Worm (Caenorhabditis elegans) whole organism, mixed stage, embryonic: ENCODE data around the gene F26D11.12.

ENCODE experiments used
- bed-3 ChIP-seq: fragments of 200-800 bp; sonication (Bioruptor generic); optimal IDR thresholded peaks from 3 replicates; lab custom pipeline; 2018; ENCODE audit warnings: mild to moderate bottlenecking, missing genetic modification characterization, moderate library complexity, missing compliant biosample characterization
- blmp-1 ChIP-seq: fragments of 150-350 bp; optimal IDR thresholded peaks from 2 replicates; lab custom pipeline; 2014; ENCODE audit warnings: missing biosample characterization, missing genetic modification characterization
- ceh-39 ChIP-seq: fragments of 150-350 bp; optimal IDR thresholded peaks from 2 replicates; lab custom pipeline; 2014; ENCODE audit warnings: missing biosample characterization, missing genetic modification characterization
- ceh-43 ChIP-seq: fragments of 200-800 bp; sonication (Bioruptor generic); optimal IDR thresholded peaks from 2 replicates; lab custom pipeline; 2018; ENCODE audit warnings: mild to moderate bottlenecking, missing genetic modification characterization, moderate library complexity, missing compliant biosample characterization
- ceh-83 ChIP-seq: fragments of 200-800 bp; sonication (Bioruptor generic); optimal IDR thresholded peaks from 2 replicates; lab custom pipeline; 2018; ENCODE audit warnings: mild to moderate bottlenecking, missing genetic modification characterization, missing compliant biosample characterization
- ces-1 ChIP-seq: fragments of 150-350 bp; optimal IDR thresholded peaks from 2 replicates; lab custom pipeline; 2014; ENCODE audit warnings: missing biosample characterization, missing genetic modification reagents, missing genetic modification characterization
- cnd-1 ChIP-seq: fragments of 200-800 bp; sonication (Bioruptor generic); optimal IDR thresholded peaks from 2 replicates; lab custom pipeline; 2018; ENCODE audit warnings: mild to moderate bottlenecking, missing genetic modification characterization, missing compliant biosample characterization
- drap-1 ChIP-seq: fragments of 200-800 bp; sonication (Bioruptor generic); optimal IDR thresholded peaks from 3 replicates; lab custom pipeline; 2018; ENCODE audit warnings: mild to moderate bottlenecking, missing genetic modification characterization, missing compliant biosample characterization
- elt-1 ChIP-seq: sonication (generic microtip); optimal IDR thresholded peaks from 2 replicates; lab custom pipeline; 2017; ENCODE audit warnings: missing genetic modification characterization, mild to moderate bottlenecking, missing compliant biosample characterization, antibody characterized with exemption, moderate library complexity, borderline replicate concordance; ENCODE audit not compliant: insufficient read depth
- elt-3 ChIP-seq: fragments of 150-350 bp; optimal IDR thresholded peaks from 2 replicates; lab custom pipeline; 2014; ENCODE audit warnings: missing biosample characterization, missing genetic modification characterization
- flh-1 ChIP-seq: fragments of 200-800 bp; sonication (Bioruptor generic); optimal IDR thresholded peaks from 2 replicates; lab custom pipeline; 2018; ENCODE audit warnings: mild to moderate bottlenecking, missing genetic modification characterization, moderate library complexity, missing compliant biosample characterization
- ham-2 ChIP-seq: fragments of 200-800 bp; sonication (Bioruptor generic); optimal IDR thresholded peaks from 2 replicates; lab custom pipeline; 2018; ENCODE audit warnings: mild to moderate bottlenecking, missing genetic modification characterization, missing compliant biosample characterization
- hlh-1 ChIP-seq: fragments of 150-350 bp; optimal IDR thresholded peaks from 2 replicates; lab custom pipeline; 2014; ENCODE audit warnings: missing biosample characterization, missing genetic modification reagents, missing genetic modification characterization
- lin-13 ChIP-seq: fragments of 150-350 bp; optimal IDR thresholded peaks from 2 replicates; lab custom pipeline; 2014; ENCODE audit warnings: missing biosample characterization, missing genetic modification characterization
- lsy-2 ChIP-seq: fragments of 150-350 bp; optimal IDR thresholded peaks from 2 replicates; lab custom pipeline; 2014; ENCODE audit warnings: missing biosample characterization, missing genetic modification characterization
- mab-5 ChIP-seq: fragments of 150-350 bp; optimal IDR thresholded peaks from 2 replicates; lab custom pipeline; 2014; ENCODE audit warnings: missing biosample characterization, missing genetic modification characterization
- mep-1 ChIP-seq: fragments of 150-350 bp; optimal IDR thresholded peaks from 2 replicates; lab custom pipeline; 2017; ENCODE audit warnings: missing biosample characterization, missing genetic modification reagents, missing genetic modification characterization, inconsistent platforms
- mls-2 ChIP-seq: sonication (generic microtip); optimal IDR thresholded peaks from 2 replicates; lab custom pipeline; 2016; ENCODE audit warnings: mild to moderate bottlenecking, missing genetic modification characterization, moderate library complexity, missing compliant biosample characterization
- nhr-2 ChIP-seq: fragments of 150-350 bp; optimal IDR thresholded peaks from 2 replicates; lab custom pipeline; 2014; ENCODE audit warnings: missing biosample characterization, missing genetic modification characterization
- nhr-237 ChIP-seq: fragments of 150-350 bp; optimal IDR thresholded peaks from 2 replicates; lab custom pipeline; 2014; ENCODE audit warnings: missing biosample characterization, missing genetic modification characterization
- nhr-28 ChIP-seq: fragments of 150-350 bp; optimal IDR thresholded peaks from 2 replicates; lab custom pipeline; 2014; ENCODE audit warnings: missing biosample characterization, missing genetic modification characterization
- pha-4 ChIP-seq: fragments of 150-350 bp; optimal IDR thresholded peaks from 2 replicates; lab custom pipeline; 2018; ENCODE audit warnings: missing biosample characterization, missing genetic modification reagents, missing genetic modification characterization
- sem-2 ChIP-seq: fragments of 200-800 bp; sonication (Bioruptor generic); optimal IDR thresholded peaks from 2 replicates; lab custom pipeline; 2018; ENCODE audit warnings: mild to moderate bottlenecking, missing genetic modification characterization, missing compliant biosample characterization
- snpc-4 ChIP-seq: fragments of 150-350 bp; optimal IDR thresholded peaks from 2 replicates; lab custom pipeline; 2014; ENCODE audit warnings: missing biosample characterization, missing genetic modification characterization
- sptf-1 ChIP-seq: sonication (generic microtip); optimal IDR thresholded peaks from 2 replicates; lab custom pipeline; 2017; ENCODE audit warnings: mild to moderate bottlenecking, missing genetic modification characterization, moderate library complexity, missing compliant biosample characterization
- tbx-8 ChIP-seq: fragments of 200-800 bp; sonication (Bioruptor generic); optimal IDR thresholded peaks from 2 replicates; lab custom pipeline; 2018; ENCODE audit warnings: mild to moderate bottlenecking, missing genetic modification characterization, moderate library complexity, missing compliant biosample characterization
- unc-120 ChIP-seq: sonication (generic microtip); optimal IDR thresholded peaks from 2 replicates; lab custom pipeline; 2017; ENCODE audit warnings: missing genetic modification characterization, missing compliant biosample characterization; ENCODE audit not compliant: poor library complexity, severe bottlenecking
- unc-39 ChIP-seq: fragments of 150-350 bp; optimal IDR thresholded peaks from 2 replicates; lab custom pipeline; 2014; ENCODE audit warnings: missing biosample characterization, missing genetic modification characterization
- unc-62 ChIP-seq: fragments of 150-350 bp; optimal IDR thresholded peaks from 2 replicates; lab custom pipeline; 2014; ENCODE audit warnings: missing biosample characterization, missing genetic modification reagents, missing genetic modification characterization
- zip-8 ChIP-seq: fragments of 150-350 bp; optimal IDR thresholded peaks from 2 replicates; lab custom pipeline; 2014; ENCODE audit warnings: missing biosample characterization, missing genetic modification characterization
- ztf-11 ChIP-seq: fragments of 150-350 bp; optimal IDR thresholded peaks from 2 replicates; lab custom pipeline; 2014; ENCODE audit warnings: missing biosample characterization, missing genetic modification characterization

The F26D11.12 gene

DNA sequence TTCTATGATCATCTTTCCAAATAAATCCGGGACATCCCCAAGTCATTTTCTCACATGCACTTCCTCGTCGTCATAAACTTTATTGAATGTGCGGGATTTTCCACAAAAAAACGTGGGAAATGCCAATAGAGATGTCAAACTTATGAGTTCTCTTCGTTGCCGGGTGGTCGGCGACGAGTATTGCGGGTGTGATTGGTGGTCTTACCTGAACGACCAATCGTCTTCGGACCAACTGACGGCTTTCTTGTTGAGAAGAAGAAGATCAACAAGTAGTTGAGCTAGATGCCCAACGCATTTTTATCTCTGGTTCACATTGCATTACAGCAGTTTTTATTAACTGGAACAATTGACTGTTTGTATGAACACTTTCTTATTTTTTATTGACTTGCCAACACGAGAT lies 40.1 kb upstream of the F26D11.12 start:
- TF ChIP-seq blmp-1 (tag; lab: Kevin White, UChicago), result no peak
- TF ChIP-seq mep-1 (tag; lab: Kevin White, UChicago), result no peak
- no peak for TF ChIP-seq bed-3 (GFP tag; lab: Kevin White, UChicago)
- peak; percentile 53 for TF ChIP-seq hlh-1 (tag; lab: Kevin White, UChicago)
- TF ChIP-seq zip-8 (tag; lab: Kevin White, UChicago), result no peak

DNA sequence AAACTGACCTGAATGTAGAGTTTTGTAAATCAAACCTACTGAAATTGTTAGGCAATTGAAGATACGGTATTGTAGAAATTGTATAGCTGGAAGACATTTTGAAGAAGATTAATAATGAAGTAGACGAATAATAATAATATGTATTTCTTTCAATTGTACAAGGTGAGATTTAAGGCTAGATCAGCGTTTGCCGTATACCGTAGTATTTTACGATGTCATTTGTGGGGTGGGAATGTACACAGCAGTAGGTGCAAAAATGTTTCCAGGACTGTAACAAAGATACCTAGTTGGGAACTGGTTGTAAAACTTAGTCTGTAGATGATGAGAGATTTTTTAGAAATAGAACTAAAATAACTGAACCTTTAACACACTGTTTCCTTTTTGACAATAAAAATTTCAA lies 39.5 kb upstream of the F26D11.12 start, which contains the start of gene ceh-76:
Gene ceh-76, minus strand, starts transcription at position 101 of the 400 bp plus-strand sequence.
- no peak for TF ChIP-seq snpc-4 (tag; lab: Kevin White, UChicago)

DNA sequence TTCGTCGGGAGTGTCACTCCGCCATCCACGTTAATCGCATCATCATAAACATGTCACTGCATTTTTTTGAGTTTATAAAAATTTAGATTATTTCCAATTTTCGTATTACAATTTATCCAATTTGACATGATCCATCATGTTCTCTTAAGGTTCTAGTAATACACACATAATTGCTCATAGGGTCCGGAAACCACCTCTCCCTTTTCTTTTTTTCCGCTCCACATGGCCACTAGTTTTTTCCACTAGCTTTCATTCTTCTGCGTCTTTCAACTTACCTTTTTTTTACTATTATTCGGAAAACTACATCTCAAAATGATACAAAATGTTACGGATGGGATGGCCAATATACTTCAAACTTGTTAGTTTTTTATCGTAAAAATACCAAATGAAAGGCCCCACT lies 30.7 kb upstream of the F26D11.12 start, which contains the start of gene Y97E10AL.1:
Gene Y97E10AL.1, plus strand, starts transcription at position 301 of the 400 bp plus-strand sequence.
- TF ChIP-seq zip-8 (tag; lab: Kevin White, UChicago) (no peak), flh-1 (no peak), ceh-43 (GFP tag; lab: Kevin White, UChicago) (no peak), mls-2 (tag; lab: Kevin White, UChicago) (no peak), mep-1 (tag; lab: Kevin White, UChicago) (no peak), unc-120 (tag; lab: Kevin White, UChicago) (no peak), ceh-39 (tag; lab: Kevin White, UChicago) (no peak), tbx-8 (GFP tag; lab: Kevin White, UChicago) (no peak), elt-1 (tag; lab: Kevin White, UChicago) (no peak), unc-39 (no peak), sem-2 (GFP tag; lab: Kevin White, UChicago) (no peak)

DNA sequence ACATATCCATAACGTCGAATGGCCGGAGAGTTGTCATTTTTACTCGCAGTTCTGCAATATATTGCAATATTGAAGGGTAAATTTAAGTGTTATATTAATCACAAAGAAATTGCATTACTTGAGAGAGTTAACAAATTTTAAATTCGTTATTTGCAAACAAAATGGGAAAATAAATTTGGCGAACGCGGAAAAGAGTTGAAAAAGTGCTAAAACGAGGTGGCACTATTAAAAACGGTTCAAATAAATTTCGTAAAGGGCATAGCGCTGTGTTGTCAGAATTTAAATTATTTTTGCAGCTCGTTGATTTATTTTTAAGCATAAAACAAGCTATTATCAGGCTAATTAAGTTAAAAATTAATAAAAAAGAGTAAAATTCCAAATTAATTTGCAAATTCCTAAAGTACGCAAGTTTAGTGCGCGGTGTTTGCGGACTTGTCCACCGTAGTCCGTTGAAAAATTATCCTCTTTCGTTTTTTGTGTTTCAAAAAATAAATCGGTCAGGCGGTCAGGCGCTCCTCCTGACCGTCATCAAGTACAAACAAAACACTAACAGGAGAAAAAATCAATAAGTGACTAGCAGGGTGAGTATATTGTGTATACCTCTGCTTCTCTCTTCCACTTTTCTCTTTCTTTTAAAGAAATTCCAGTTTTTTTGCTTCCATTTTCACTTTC lies 28.4 kb upstream of the F26D11.12 start, which contains the start of the genes natb-1 and abhd-12:
Gene natb-1, minus strand, starts transcription at position 51 of the 672 bp plus-strand sequence.
Gene abhd-12, plus strand, starts transcription at position 499 of the 672 bp plus-strand sequence.
- TF ChIP-seq elt-3 (tag; lab: Kevin White, UChicago) (no peak), ces-1 (GFP tag; lab: Kevin White, UChicago) (peak; percentile 83), mep-1 (tag; lab: Kevin White, UChicago) (peak; percentile 33), ztf-11 (no peak), lsy-2 (tag; lab: Kevin White, UChicago) (peak; percentile 94), zip-8 (tag; lab: Kevin White, UChicago) (no peak)

DNA sequence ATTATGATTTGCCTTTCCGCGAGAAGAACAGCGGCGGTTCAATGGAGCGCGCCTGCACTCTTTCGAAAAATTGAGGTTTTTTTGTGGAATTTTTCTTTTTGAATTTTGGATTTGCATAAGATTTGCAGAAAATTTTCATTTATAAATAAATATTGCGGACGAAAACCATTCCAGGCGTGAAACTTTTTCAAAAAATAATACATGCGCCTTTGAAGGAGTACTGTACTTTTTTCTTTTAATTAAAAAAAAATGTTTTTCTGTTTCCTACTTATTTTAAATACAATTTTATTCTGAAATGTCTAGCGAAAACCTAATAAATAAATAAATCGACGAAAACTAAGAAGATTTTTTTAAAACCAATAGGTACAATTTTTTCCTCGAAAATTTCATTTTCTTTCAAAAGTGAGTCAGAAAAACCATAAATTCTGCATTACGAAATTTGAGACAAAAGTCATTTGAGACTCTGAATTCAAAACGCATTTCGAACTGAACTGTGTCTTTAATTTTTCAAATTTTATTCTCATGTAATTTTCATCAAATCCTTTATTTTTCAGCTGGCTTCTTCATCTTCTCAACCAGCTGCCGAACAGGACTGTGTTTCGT lies 26.0 kb upstream of the F26D11.12 start, which contains the start of gene F26D11.1:
Gene F26D11.1, plus strand, starts transcription at position 553 of the 603 bp plus-strand sequence.
- TF ChIP-seq unc-120 (tag; lab: Kevin White, UChicago), result no peak
- TF ChIP-seq, all 35 proteins: peak for 0

DNA sequence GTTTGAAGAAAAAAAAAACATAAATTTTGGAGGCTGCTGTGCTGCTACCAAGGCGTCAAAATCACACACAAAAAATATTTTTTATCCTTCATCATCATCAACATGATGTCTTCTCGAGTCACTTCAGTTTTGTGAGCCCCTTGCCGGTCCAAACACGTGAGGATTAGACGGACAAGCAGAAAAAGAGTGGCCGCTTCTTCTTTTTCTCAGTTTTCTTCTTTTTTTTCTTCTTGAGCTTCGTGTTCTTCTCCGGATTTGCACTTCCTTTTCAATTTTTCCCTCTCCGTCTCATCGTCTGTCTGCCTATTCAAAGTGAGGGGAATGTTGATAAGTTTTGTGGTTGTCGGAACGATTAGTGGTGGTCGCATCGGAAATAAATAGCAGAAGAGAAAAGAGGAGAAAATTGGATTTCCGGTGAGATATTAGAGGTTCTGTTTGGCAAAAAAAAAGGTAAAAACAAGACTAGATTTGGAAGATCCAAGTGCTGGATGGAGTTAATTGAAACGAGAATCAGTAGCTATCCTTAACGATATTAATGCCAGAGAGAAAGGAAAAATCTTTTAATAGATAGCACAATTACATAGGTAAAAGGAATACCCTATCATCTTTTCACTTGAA lies 25.4 kb upstream of the F26D11.12 start:
- TF ChIP-seq ces-1 (GFP tag; lab: Kevin White, UChicago), result peak; percentile 27
- TF ChIP-seq lin-13 (tag; lab: Kevin White, UChicago), result no peak

DNA sequence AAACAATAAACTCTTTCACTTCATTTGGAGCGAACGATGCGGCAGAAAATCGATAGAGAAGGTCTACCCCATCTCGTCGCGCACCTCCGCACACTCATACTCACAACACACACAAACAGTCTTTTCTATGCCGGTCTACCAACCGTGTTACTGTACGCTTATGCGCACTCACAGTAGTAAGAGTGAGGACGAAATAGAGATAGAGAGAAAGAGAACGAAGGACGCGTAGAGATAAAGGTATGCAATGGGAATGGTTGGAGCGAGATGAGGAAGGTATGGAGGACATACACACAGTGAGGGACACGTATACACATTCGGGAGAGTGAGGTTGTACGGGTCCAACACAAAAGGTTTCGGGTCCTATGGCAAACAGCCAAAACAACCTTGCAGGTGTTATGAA lies 23.7 kb upstream of the F26D11.12 start:
- TF ChIP-seq hlh-1 (tag; lab: Kevin White, UChicago) (no peak), nhr-237 (tag; lab: Kevin White, UChicago) (peak; percentile 9), unc-62 (GFP tag; lab: Kevin White, UChicago) (no peak), mab-5 (tag; lab: Kevin White, UChicago) (no peak), lsy-2 (tag; lab: Kevin White, UChicago) (peak; percentile 51), ham-2 (GFP tag; lab: Kevin White, UChicago) (peak; percentile 47), nhr-28 (no peak), pha-4 (tag; lab: Kevin White, UChicago) (no peak), ceh-83 (no peak), snpc-4 (tag; lab: Kevin White, UChicago) (no peak), mls-2 (tag; lab: Kevin White, UChicago) (peak; percentile 14), nhr-2 (peak; percentile 98), ceh-39 (tag; lab: Kevin White, UChicago) (peak; percentile 76), cnd-1 (tag; lab: Kevin White, UChicago) (peak; percentile 45), ces-1 (GFP tag; lab: Kevin White, UChicago) (no peak), sptf-1 (tag; lab: Kevin White, UChicago) (peak; percentile 46), drap-1 (peak; percentile 55), blmp-1 (tag; lab: Kevin White, UChicago) (no peak)
